Worm (Caenorhabditis elegans) whole organism, L1 larva: ENCODE results near the gene tig-2.

Experiments used
- C34B4.2 ChIP-seq: sonication (generic microtip); optimal IDR thresholded peaks from 2 replicates; lab custom pipeline; 2017; ENCODE audit warnings: mild to moderate bottlenecking, missing genetic modification characterization, missing compliant biosample characterization
- Y116A8C.19 ChIP-seq: sonication (generic microtip); optimal IDR thresholded peaks from 2 replicates; lab custom pipeline; 2016; ENCODE audit warnings: missing compliant biosample characterization, missing genetic modification characterization, borderline replicate concordance
- aha-1 ChIP-seq: fragments of 150-350 bp; optimal IDR thresholded peaks from 2 replicates; lab custom pipeline; 2014; ENCODE audit warnings: missing biosample characterization, missing genetic modification characterization
- alr-1 ChIP-seq: fragments of 200-800 bp; sonication (Bioruptor generic); optimal IDR thresholded peaks from 2 replicates; lab custom pipeline; 2018; ENCODE audit warnings: borderline replicate concordance, mild to moderate bottlenecking, missing genetic modification characterization, missing compliant biosample characterization
- aly-2 ChIP-seq: fragments of 150-350 bp; optimal IDR thresholded peaks from 2 replicates; lab custom pipeline; 2014; ENCODE audit warnings: missing biosample characterization, missing genetic modification characterization
- ceh-63 ChIP-seq: fragments of 200-800 bp; sonication (Bioruptor generic); optimal IDR thresholded peaks from 2 replicates; lab custom pipeline; 2018; ENCODE audit warnings: mild to moderate bottlenecking, missing genetic modification characterization, missing compliant biosample characterization
- ceh-8 ChIP-seq: fragments of 200-800 bp; sonication (Bioruptor generic); optimal IDR thresholded peaks from 2 replicates; lab custom pipeline; 2018; ENCODE audit warnings: mild to moderate bottlenecking, missing genetic modification characterization, moderate library complexity, missing compliant biosample characterization
- ceh-82 ChIP-seq, 3 experiments: fragments of 150-350 bp in 1 of 3; sonication (generic microtip) in 2 of 3; optimal IDR thresholded peaks; 2 replicates each; lab custom pipeline; 2014 to 2017; ENCODE audit warnings: missing biosample characterization in 3 of 3, missing genetic modification characterization in 3 of 3
- ceh-90 ChIP-seq: sonication (generic microtip); optimal IDR thresholded peaks from 2 replicates; lab custom pipeline; 2016; ENCODE audit warnings: missing genetic modification characterization, missing compliant biosample characterization
- dsc-1 ChIP-seq: sonication (generic microtip); optimal IDR thresholded peaks from 2 replicates; lab custom pipeline; 2016; ENCODE audit warnings: mild to moderate bottlenecking, missing genetic modification characterization, missing compliant biosample characterization
- elt-2 ChIP-seq: sonication (generic microtip); optimal IDR thresholded peaks from 2 replicates; lab custom pipeline; 2016; ENCODE audit warnings: missing genetic modification characterization, mild to moderate bottlenecking, inconsistent platforms, missing compliant biosample characterization, missing genetic modification reagents
- ets-5 ChIP-seq: fragments of 200-800 bp; sonication (Bioruptor generic); IDR thresholded peaks from 2 replicates; pipeline ENCODE4 v1.3.6; 2022; ENCODE audit warnings: missing genetic modification characterization, missing compliant biosample characterization
- fkh-10 ChIP-seq: sonication (generic microtip); optimal IDR thresholded peaks from 2 replicates; lab custom pipeline; 2017; ENCODE audit warnings: missing biosample characterization, missing genetic modification reagents, missing genetic modification characterization
- grh-1 ChIP-seq: fragments of 200-800 bp; sonication (Bioruptor generic); IDR thresholded peaks from 2 replicates; pipeline ENCODE4 v1.3.6; 2022; ENCODE audit warnings: missing genetic modification reagents, missing genetic modification characterization, missing compliant biosample characterization
- hlh-17 ChIP-seq: fragments of 200-800 bp; sonication (Bioruptor generic); optimal IDR thresholded peaks from 2 replicates; lab custom pipeline; 2018; ENCODE audit warnings: missing genetic modification characterization, mild to moderate bottlenecking, missing compliant biosample characterization, moderate library complexity, borderline replicate concordance
- hlh-4 ChIP-seq: sonication (generic microtip); optimal IDR thresholded peaks from 2 replicates; lab custom pipeline; 2016; ENCODE audit warnings: mild to moderate bottlenecking, missing genetic modification characterization, missing compliant biosample characterization
- isw-1 ChIP-seq: fragments of 200-800 bp; sonication (Bioruptor generic); IDR thresholded peaks from 2 replicates; pipeline ENCODE4 v1.3.6; 2022; ENCODE audit warnings: missing genetic modification characterization, missing compliant biosample characterization
- jun-1 ChIP-seq: fragments of 150-350 bp; optimal IDR thresholded peaks from 2 replicates; lab custom pipeline; 2014; ENCODE audit warnings: missing biosample characterization, missing genetic modification reagents, missing genetic modification characterization
- lin-13 ChIP-seq: fragments of 150-350 bp; optimal IDR thresholded peaks from 2 replicates; lab custom pipeline; 2014; ENCODE audit warnings: missing biosample characterization, missing genetic modification reagents, missing genetic modification characterization
- lin-35 ChIP-seq, 2 experiments: fragments of 150-350 bp; optimal IDR thresholded peaks; 2 replicates each; lab custom pipeline; 2014; ENCODE audit warnings: missing biosample characterization in 2 of 2, missing genetic modification characterization in 2 of 2, missing genetic modification reagents in 2 of 2
- lir-3 ChIP-seq: sonication (generic microtip); optimal IDR thresholded peaks from 2 replicates; lab custom pipeline; 2016; ENCODE audit warnings: mild to moderate bottlenecking, missing genetic modification characterization, moderate library complexity, missing compliant biosample characterization; ENCODE audit not compliant: poor library complexity
- lsy-2 ChIP-seq, 2 experiments: fragments of 150-350 bp; optimal IDR thresholded peaks; 2 replicates each; lab custom pipeline; 2014; ENCODE audit warnings: missing biosample characterization in 2 of 2, missing genetic modification characterization in 2 of 2
- mab-9 ChIP-seq: fragments of 200-800 bp; sonication (Bioruptor generic); IDR thresholded peaks from 2 replicates; pipeline ENCODE4 v1.3.6; 2022; ENCODE audit warnings: missing genetic modification reagents, missing genetic modification characterization, missing compliant biosample characterization
- mdl-1 ChIP-seq, 2 experiments: fragments of 150-350 bp; optimal IDR thresholded peaks; 2 replicates each; lab custom pipeline; 2014 to 2017; ENCODE audit warnings: missing biosample characterization in 2 of 2, missing genetic modification characterization in 2 of 2, inconsistent platforms in 1 of 2
- mep-1 ChIP-seq: fragments of 150-350 bp; optimal IDR thresholded peaks from 2 replicates; lab custom pipeline; 2014; ENCODE audit warnings: missing biosample characterization, missing genetic modification characterization
- nhr-12 ChIP-seq: sonication (generic microtip); optimal IDR thresholded peaks from 2 replicates; lab custom pipeline; 2017; ENCODE audit warnings: missing biosample characterization, missing genetic modification characterization
- nhr-19 ChIP-seq: fragments of 200-800 bp; sonication (Bioruptor generic); conservative IDR thresholded peaks from 2 replicates; pipeline ENCODE4 v1.3.6; 2022; ENCODE audit warnings: missing genetic modification characterization, missing compliant biosample characterization
- nhr-20 ChIP-seq: sonication (generic microtip); optimal IDR thresholded peaks from 2 replicates; lab custom pipeline; 2016; ENCODE audit warnings: mild to moderate bottlenecking, missing genetic modification characterization, missing compliant biosample characterization
- nhr-237 ChIP-seq: fragments of 150-350 bp; optimal IDR thresholded peaks from 2 replicates; lab custom pipeline; 2014; ENCODE audit warnings: missing biosample characterization, missing genetic modification characterization
- nhr-47 ChIP-seq: sonication (generic microtip); optimal IDR thresholded peaks from 2 replicates; lab custom pipeline; 2016; ENCODE audit warnings: mild to moderate bottlenecking, missing genetic modification characterization, moderate library complexity, missing compliant biosample characterization
- nhr-84 ChIP-seq: sonication (generic microtip); optimal IDR thresholded peaks from 2 replicates; lab custom pipeline; 2017; ENCODE audit warnings: missing biosample characterization, missing genetic modification characterization
- nhr-85 ChIP-seq: sonication (generic microtip); peaks from one replicate; lab custom pipeline; 2016; ENCODE audit warnings: missing genetic modification characterization, inconsistent platforms, missing compliant biosample characterization
- nhr-90 ChIP-seq: sonication (generic microtip); optimal IDR thresholded peaks from 2 replicates; lab custom pipeline; 2016; ENCODE audit warnings: mild to moderate bottlenecking, missing genetic modification characterization, missing compliant biosample characterization; ENCODE audit not compliant: poor library complexity
- pag-3 ChIP-seq: sonication (generic microtip); optimal IDR thresholded peaks from 2 replicates; lab custom pipeline; 2017; ENCODE audit warnings: missing genetic modification characterization, mild to moderate bottlenecking, missing compliant biosample characterization, antibody characterized with exemption, borderline replicate concordance; ENCODE audit not compliant: insufficient read depth
- pax-3 ChIP-seq: fragments of 200-800 bp; sonication (Bioruptor generic); optimal IDR thresholded peaks from 2 replicates; lab custom pipeline; 2018; ENCODE audit warnings: mild to moderate bottlenecking, missing genetic modification characterization, moderate library complexity, missing compliant biosample characterization
- pqm-1 ChIP-seq: sonication (generic microtip); optimal IDR thresholded peaks from 3 replicates; lab custom pipeline; 2017; ENCODE audit warnings: missing biosample characterization, missing genetic modification characterization
- snpc-4 ChIP-seq: fragments of 150-350 bp; optimal IDR thresholded peaks from 2 replicates; lab custom pipeline; 2014; ENCODE audit warnings: missing biosample characterization, missing genetic modification characterization
- snu-23 ChIP-seq: sonication (generic microtip); optimal IDR thresholded peaks from 2 replicates; lab custom pipeline; 2016; ENCODE audit warnings: missing genetic modification characterization, missing compliant biosample characterization
- sox-4 ChIP-seq: sonication (generic microtip); optimal IDR thresholded peaks from 2 replicates; lab custom pipeline; 2016; ENCODE audit warnings: missing genetic modification characterization, missing compliant biosample characterization
- sptf-1 ChIP-seq: fragments of 150-350 bp; optimal IDR thresholded peaks from 2 replicates; lab custom pipeline; 2014; ENCODE audit warnings: missing biosample characterization, missing genetic modification characterization
- sup-37 ChIP-seq: fragments of 200-800 bp; sonication (Bioruptor generic); optimal IDR thresholded peaks from 2 replicates; lab custom pipeline; 2018; ENCODE audit warnings: mild to moderate bottlenecking, missing genetic modification characterization, missing compliant biosample characterization
- swsn-7 ChIP-seq: sonication (generic microtip); optimal IDR thresholded peaks from 2 replicates; lab custom pipeline; 2016; ENCODE audit warnings: missing genetic modification characterization, missing compliant biosample characterization
- tbx-2 ChIP-seq: sonication (generic microtip); optimal IDR thresholded peaks from 2 replicates; lab custom pipeline; 2016; ENCODE audit warnings: missing genetic modification characterization, missing compliant biosample characterization
- unc-30 ChIP-seq: sonication (generic microtip); optimal IDR thresholded peaks from 2 replicates; lab custom pipeline; 2017; ENCODE audit warnings: missing biosample characterization, missing genetic modification characterization
- unc-86 ChIP-seq: sonication (generic microtip); optimal IDR thresholded peaks from 2 replicates; lab custom pipeline; 2016; ENCODE audit warnings: missing genetic modification characterization, missing compliant biosample characterization
- vab-15 ChIP-seq: sonication (generic microtip); optimal IDR thresholded peaks from 2 replicates; lab custom pipeline; 2017; ENCODE audit warnings: missing genotype, mild to moderate bottlenecking, missing genetic modification characterization, missing compliant biosample characterization
- xbp-1 ChIP-seq: sonication (generic microtip); optimal IDR thresholded peaks from 2 replicates; lab custom pipeline; 2016; ENCODE audit warnings: missing genetic modification characterization, missing compliant biosample characterization
- zip-4 ChIP-seq: fragments of 200-800 bp; sonication (Bioruptor generic); optimal IDR thresholded peaks from 2 replicates; lab custom pipeline; 2018; ENCODE audit warnings: mild to moderate bottlenecking, missing genetic modification characterization, moderate library complexity, missing compliant biosample characterization
- ztf-11 ChIP-seq, 2 experiments: sonication (generic microtip); optimal IDR thresholded peaks; 2 replicates each; lab custom pipeline; 2016 to 2017; ENCODE audit warnings: missing genetic modification characterization in 2 of 2, missing biosample characterization in 1 of 2, missing compliant biosample characterization in 1 of 2

The tig-2 gene

DNA sequence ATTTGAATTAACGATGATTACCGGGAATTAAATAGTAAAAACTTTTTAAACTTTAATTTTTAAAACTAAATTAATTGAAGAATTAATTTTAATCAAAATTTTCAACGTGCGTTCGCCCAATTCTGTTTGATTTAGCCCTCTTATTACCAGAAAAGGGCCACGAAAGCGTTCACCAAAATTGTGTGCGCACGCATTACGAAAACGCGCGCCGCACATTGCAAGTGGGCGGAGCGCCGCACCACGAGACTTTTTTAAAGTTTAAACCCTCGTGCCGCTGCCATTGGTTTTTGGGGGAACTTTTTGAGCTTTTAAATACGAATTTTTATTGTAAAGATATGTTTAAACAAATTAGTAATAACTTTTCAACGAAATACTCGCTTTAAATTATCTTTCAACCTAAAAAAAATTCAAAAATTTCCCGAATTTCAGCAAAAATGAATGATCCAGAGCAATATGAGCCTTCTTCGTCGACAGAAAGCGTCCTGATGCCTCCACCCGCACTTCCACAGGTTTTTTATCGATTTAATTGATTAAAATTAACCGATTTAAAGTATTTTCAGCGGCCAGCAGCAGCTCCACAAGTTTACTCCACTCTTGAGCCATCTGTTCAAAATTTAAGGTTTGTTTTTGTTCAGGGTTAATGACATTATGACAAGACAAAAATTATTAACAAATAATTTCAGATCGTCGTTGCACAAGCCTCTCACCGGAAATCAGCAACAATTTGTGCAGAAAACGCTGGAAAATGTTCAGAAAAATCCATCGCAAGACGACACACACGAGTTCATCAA, 43.1 kb downstream of the tig-2 start, which contains the start of gene taf-10 (continued):
- no peak for TF ChIP-seq ets-5 (GFP tag; lab: Robert Waterston, UW)
- no peak for TF ChIP-seq C34B4.2
- TF ChIP-seq ceh-8 (GFP tag; lab: Kevin White, UChicago): no peak
- no peak for TF ChIP-seq ceh-63 (GFP tag; lab: Kevin White, UChicago)
- no peak for TF ChIP-seq mab-9 (GFP tag; lab: Robert Waterston, UW)
- no peak for TF ChIP-seq unc-30
- peak; percentile 7 for TF ChIP-seq pag-3
- no peak for TF ChIP-seq sptf-1 (tag; lab: Kevin White, UChicago)
- no peak for TF ChIP-seq vab-15
- TF ChIP-seq lin-13 (GFP tag; lab: Kevin White, UChicago): no peak
- no peak for TF ChIP-seq sup-37 (GFP tag; lab: Kevin White, UChicago)
- TF ChIP-seq pax-3 (tag; lab: Kevin White, UChicago): no peak
- TF ChIP-seq elt-2 (tag; lab: Kevin White, UChicago): peak; percentile 16
- TF ChIP-seq alr-1 (tag; lab: Kevin White, UChicago): no peak
- TF ChIP-seq jun-1 (tag; lab: Kevin White, UChicago): no peak
- peak; percentile 21 for TF ChIP-seq lir-3 (tag; lab: Kevin White, UChicago)
- no peak for TF ChIP-seq hlh-4 (tag; lab: Kevin White, UChicago)
- peak; percentile 52 for TF ChIP-seq nhr-19 (GFP tag; lab: Robert Waterston, UW)
- TF ChIP-seq aha-1: no peak
- no peak for TF ChIP-seq pqm-1
- TF ChIP-seq ceh-82 (tag; optimal IDR thresholded peaks at IDR 0.05; lab: Kevin White, UChicago): peak in 1 of 3 experiments; percentile 67
- TF ChIP-seq nhr-90 (tag; lab: Kevin White, UChicago): peak; percentile 66
- no peak for TF ChIP-seq Y116A8C.19 (tag; lab: Kevin White, UChicago)
- TF ChIP-seq nhr-47 (tag; lab: Kevin White, UChicago): peak; percentile 66
- peak; percentile 84 for TF ChIP-seq nhr-85
- TF ChIP-seq snu-23: peak; percentile 67
- peak; percentile 47 for TF ChIP-seq mep-1 (tag; lab: Kevin White, UChicago)
- peak; percentile 51 for TF ChIP-seq grh-1 (GFP tag; lab: Robert Waterston, UW)
- no peak for TF ChIP-seq nhr-12
- TF ChIP-seq lin-35 (GFP tag; optimal IDR thresholded peaks at IDR 0.05; lab: Kevin White, UChicago): peak; percentile 45 to 75
- no peak for TF ChIP-seq fkh-10 (GFP tag; lab: Kevin White, UChicago)
- no peak for TF ChIP-seq nhr-237 (tag; lab: Kevin White, UChicago)
- peak; percentile 11 for TF ChIP-seq unc-86 (tag; lab: Kevin White, UChicago)
- peak; percentile 59 to 69 for TF ChIP-seq lsy-2 (tag; optimal IDR thresholded peaks at IDR 0.05; lab: Kevin White, UChicago)
- no peak; the same call in 1 of the 2 replicates for TF ChIP-seq isw-1
- peak; percentile 43 for TF ChIP-seq dsc-1 (tag; lab: Kevin White, UChicago)
- TF ChIP-seq xbp-1 (tag; lab: Kevin White, UChicago): peak; percentile 44
- no peak for TF ChIP-seq nhr-84 (tag; lab: Kevin White, UChicago)
- no peak for TF ChIP-seq ceh-90 (tag; lab: Kevin White, UChicago)
- peak; percentile 62 for TF ChIP-seq nhr-20 (tag; lab: Kevin White, UChicago)
- TF ChIP-seq ztf-11 (tag; optimal IDR thresholded peaks at IDR 0.05; lab: Kevin White, UChicago): peak in 1 of 2 experiments; percentile 47
- no peak for TF ChIP-seq aly-2 (tag; lab: Kevin White, UChicago)
- no peak for TF ChIP-seq sox-4 (tag; lab: Kevin White, UChicago)
- TF ChIP-seq mdl-1 (tag; optimal IDR thresholded peaks at IDR 0.05; lab: Kevin White, UChicago): peak in 1 of 2 experiments; percentile 88
- TF ChIP-seq swsn-7 (tag; lab: Kevin White, UChicago): peak; percentile 61
- TF ChIP-seq zip-4 (GFP tag; lab: Kevin White, UChicago): no peak
- peak; percentile 53 for TF ChIP-seq tbx-2 (tag; lab: Kevin White, UChicago)
- TF ChIP-seq hlh-17 (GFP tag; lab: Kevin White, UChicago): no peak
- peak; percentile 40 for TF ChIP-seq snpc-4 (tag; lab: Kevin White, UChicago)
- TF ChIP-seq, all 84 proteins: peak for 36
